Worm (Caenorhabditis elegans): Measurements from ENCODE around the gene T28A8.2.

- TF ChIP-seq aly-1 (tag; optimal IDR thresholded peaks at IDR 0.05) (no peak), ama-1 (optimal IDR thresholded peaks at IDR 0.05) (no peak), F13C5.2 (tag; optimal IDR thresholded peaks at IDR 0.05) (no peak), tra-4 (tag; optimal IDR thresholded peaks at IDR 0.05) (no peak), hmbx-1 (tag; optimal IDR thresholded peaks at IDR 0.05) (no peak), tbx-37 (GFP tag; conservative IDR thresholded peaks at IDR 0.05) (no peak)
Measured at ce11 chrIII:13455816-13456215, 39.7 kb downstream of the T28A8.2 start.
